Worm (Caenorhabditis elegans): Measurements from ENCODE around the gene nlp-57.

DNA sequence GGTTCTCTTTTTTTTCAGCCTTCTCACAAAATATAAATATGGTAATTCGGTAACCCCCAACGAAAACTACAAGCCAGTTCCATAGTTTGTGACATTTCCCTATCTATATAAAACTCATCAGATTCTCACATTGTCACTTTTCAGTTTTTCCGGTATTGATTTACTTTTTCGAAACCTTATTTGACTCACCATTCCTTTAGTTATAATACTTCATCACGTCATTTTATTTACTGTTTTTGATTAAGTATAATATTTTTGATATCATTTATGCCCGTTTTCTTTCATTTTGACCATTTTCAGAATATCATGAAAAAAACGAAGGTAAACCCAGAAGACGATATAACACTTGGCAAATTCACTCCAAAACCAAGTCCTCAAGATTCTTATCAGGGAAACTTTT is 35.0 kb downstream of the nlp-57 start, which contains the start of gene pgp-3:
- TF ChIP-seq Y53F4B.3 (GFP tag; IDR thresholded peaks at IDR 0.05): no peak
- no peak for TF ChIP-seq Y95B8A.8 (GFP tag; IDR thresholded peaks at IDR 0.05)
- TF ChIP-seq repo-1 (tag; optimal IDR thresholded peaks at IDR 0.05): no peak
- TF ChIP-seq sptf-2 (GFP tag; optimal IDR thresholded peaks at IDR 0.05): no peak
- TF ChIP-seq pha-4 (tag; optimal IDR thresholded peaks at IDR 0.05): no peak
- no peak for TF ChIP-seq ama-1 (optimal IDR thresholded peaks at IDR 0.05)
- no peak for TF ChIP-seq ama-1 (GFP tag; optimal IDR thresholded peaks at IDR 0.05)
- no peak for TF ChIP-seq unc-62 (GFP tag; optimal IDR thresholded peaks at IDR 0.05)
- no peak for TF ChIP-seq lsy-27 (tag; optimal IDR thresholded peaks at IDR 0.05; ENCODE audit: borderline replicate concordance, insufficient read depth)
- no peak for TF ChIP-seq egl-44 (GFP tag; IDR thresholded peaks at IDR 0.05)
- TF ChIP-seq nfya-1 (tag; optimal IDR thresholded peaks at IDR 0.05; ENCODE audit: borderline replicate concordance, insufficient read depth): no peak
- no peak for TF ChIP-seq die-1 (tag; optimal IDR thresholded peaks at IDR 0.05)

Measured in whole organism, young adult.